Worm (Caenorhabditis elegans) whole organism, early embryonic: Measurements from ENCODE around the gene C35B1.7.

Experiments
- B0310.2 ChIP-seq: sonication (generic microtip); optimal IDR thresholded peaks from 2 replicates; lab custom pipeline; 2016; ENCODE audit warnings: mild to moderate bottlenecking, missing genetic modification characterization, missing compliant biosample characterization
- F13C5.2 ChIP-seq: sonication (generic microtip); optimal IDR thresholded peaks from 2 replicates; lab custom pipeline; 2017; ENCODE audit warnings: mild to moderate bottlenecking, missing genetic modification characterization, inconsistent platforms, missing compliant biosample characterization
- aly-1 ChIP-seq: sonication (generic microtip); optimal IDR thresholded peaks from 2 replicates; lab custom pipeline; 2016; ENCODE audit warnings: missing genetic modification characterization, missing compliant biosample characterization
- ama-1 ChIP-seq: fragments of 150-350 bp; optimal IDR thresholded peaks from 2 replicates; lab custom pipeline; 2014
- ceh-13 ChIP-seq: fragments of 200-800 bp; sonication (Bioruptor generic); optimal IDR thresholded peaks from 2 replicates; lab custom pipeline; 2018; ENCODE audit warnings: mild to moderate bottlenecking, missing genetic modification characterization, missing compliant biosample characterization
- ceh-36 ChIP-seq: sonication (generic microtip); optimal IDR thresholded peaks from 2 replicates; lab custom pipeline; 2016; ENCODE audit warnings: missing genetic modification characterization, inconsistent platforms, missing compliant biosample characterization
- ets-7 ChIP-seq: sonication (generic microtip); optimal IDR thresholded peaks from 2 replicates; lab custom pipeline; 2016; ENCODE audit warnings: missing genotype, missing genetic modification characterization, missing compliant biosample characterization
- flt-1 ChIP-seq: fragments of 200-800 bp; sonication (Bioruptor generic); IDR thresholded peaks from 2 replicates; pipeline ENCODE4 v1.3.6; 2022; ENCODE audit warnings: missing genetic modification characterization, missing compliant biosample characterization
- hmbx-1 ChIP-seq: sonication (generic microtip); optimal IDR thresholded peaks from 2 replicates; lab custom pipeline; 2016; ENCODE audit warnings: mild to moderate bottlenecking, missing genetic modification characterization, missing compliant biosample characterization
- hmg-4 ChIP-seq: fragments of 200-800 bp; sonication (Bioruptor generic); optimal IDR thresholded peaks from 2 replicates; lab custom pipeline; 2018; ENCODE audit warnings: mild to moderate bottlenecking, missing genetic modification characterization, missing compliant biosample characterization
- hnd-1 ChIP-seq: sonication (generic microtip); optimal IDR thresholded peaks from 2 replicates; lab custom pipeline; 2016; ENCODE audit warnings: missing genetic modification characterization, missing compliant biosample characterization
- pes-1 ChIP-seq: fragments of 200-800 bp; sonication (Bioruptor generic); IDR thresholded peaks from 2 replicates; pipeline ENCODE4 v1.3.6; 2022; ENCODE audit warnings: missing genetic modification reagents, missing genetic modification characterization, missing compliant biosample characterization
- scrt-1 ChIP-seq: fragments of 200-800 bp; sonication (Bioruptor generic); IDR thresholded peaks from 2 replicates; pipeline ENCODE4 v1.3.6; 2022; ENCODE audit warnings: missing genetic modification characterization, missing compliant biosample characterization
- sea-1 ChIP-seq: fragments of 200-800 bp; sonication (Bioruptor generic); conservative IDR thresholded peaks from 2 replicates; pipeline ENCODE4 v1.3.6; 2022; ENCODE audit warnings: missing genetic modification characterization, missing compliant biosample characterization
- tbx-11 ChIP-seq: fragments of 200-800 bp; sonication (Bioruptor generic); IDR thresholded peaks from 2 replicates; pipeline ENCODE4 v1.3.6; 2022; ENCODE audit warnings: missing genetic modification characterization, missing compliant biosample characterization
- tbx-37 ChIP-seq: fragments of 200-800 bp; sonication (Bioruptor generic); conservative IDR thresholded peaks from 2 replicates; pipeline ENCODE4 v1.3.6; 2022; ENCODE audit warnings: missing genetic modification reagents, missing genetic modification characterization, missing compliant biosample characterization
- tra-4 ChIP-seq: sonication (generic microtip); optimal IDR thresholded peaks from 2 replicates; lab custom pipeline; 2017; ENCODE audit warnings: missing genetic modification characterization, missing compliant biosample characterization

Gene C35B1.7

ce11 chrIV:4108767-4109166 is at the start of gene C35B1.7:
Gene C35B1.7 (plus strand): TSS chrIV:4109067.
- TF ChIP-seq flt-1 (GFP tag; lab: Robert Waterston, UW) (no peak), ceh-13 (GFP tag; lab: Kevin White, UChicago) (no peak), tbx-11 (GFP tag; lab: Robert Waterston, UW) (no peak)

ce11 chrIV:4063573-4063972 is 45.3 kb upstream of the C35B1.7 start, which contains the start of gene ilys-6:
Gene ilys-6 (minus strand): TSS chrIV:4063673.
- no peak for TF ChIP-seq aly-1 (tag; lab: Kevin White, UChicago)
- TF ChIP-seq ama-1 (lab: Kevin White, UChicago) = no peak
- no peak for TF ChIP-seq tbx-37 (GFP tag; lab: Robert Waterston, UW)
- no peak for TF ChIP-seq hnd-1
- no peak for TF ChIP-seq ceh-36 (tag; lab: Kevin White, UChicago)
- no peak for TF ChIP-seq tra-4
- no peak for TF ChIP-seq scrt-1 (GFP tag; lab: Robert Waterston, UW)
- no peak for TF ChIP-seq ceh-13 (GFP tag; lab: Kevin White, UChicago)
- no peak for TF ChIP-seq hmg-4 (GFP tag; lab: Kevin White, UChicago)
- TF ChIP-seq flt-1 (GFP tag; lab: Robert Waterston, UW) = no peak
- TF ChIP-seq pes-1 = no peak
- TF ChIP-seq sea-1 (GFP tag; lab: Robert Waterston, UW) = no peak
- no peak for TF ChIP-seq tbx-11 (GFP tag; lab: Robert Waterston, UW)
- no peak for TF ChIP-seq hmbx-1 (tag; lab: Kevin White, UChicago)
- TF ChIP-seq B0310.2 (tag; lab: Kevin White, UChicago) = no peak
- no peak for TF ChIP-seq ets-7 (tag; lab: Kevin White, UChicago)
- TF ChIP-seq F13C5.2 = no peak

DNA sequence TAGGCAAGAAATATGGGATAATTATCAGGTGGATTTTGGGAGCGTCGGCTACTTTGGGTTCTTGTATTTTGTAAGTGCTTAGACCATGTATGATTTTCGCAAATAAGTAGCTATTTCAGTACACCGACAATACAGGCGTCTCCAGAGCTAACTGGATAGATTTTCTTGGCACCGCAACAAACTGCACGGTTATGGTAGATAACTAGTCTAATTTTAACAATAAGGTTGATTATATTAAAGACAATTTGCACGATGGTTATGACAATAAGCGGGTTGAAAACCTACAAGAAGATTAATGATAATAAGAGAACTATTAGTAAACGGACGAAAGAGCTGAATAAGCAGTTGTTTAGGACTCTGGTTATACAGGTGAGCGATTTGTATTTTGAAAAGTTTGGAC is 41.5 kb upstream of the C35B1.7 start:
- TF ChIP-seq tra-4 (no peak), flt-1 (GFP tag; lab: Robert Waterston, UW) (no peak), B0310.2 (tag; lab: Kevin White, UChicago) (no peak), F13C5.2 (no peak), ama-1 (lab: Kevin White, UChicago) (no peak), hmg-4 (GFP tag; lab: Kevin White, UChicago) (no peak), tbx-11 (GFP tag; lab: Robert Waterston, UW) (no peak), aly-1 (tag; lab: Kevin White, UChicago) (no peak), sea-1 (GFP tag; lab: Robert Waterston, UW) (no peak), pes-1 (no peak), ceh-36 (tag; lab: Kevin White, UChicago) (no peak), scrt-1 (GFP tag; lab: Robert Waterston, UW) (no peak), ceh-13 (GFP tag; lab: Kevin White, UChicago) (no peak)

DNA sequence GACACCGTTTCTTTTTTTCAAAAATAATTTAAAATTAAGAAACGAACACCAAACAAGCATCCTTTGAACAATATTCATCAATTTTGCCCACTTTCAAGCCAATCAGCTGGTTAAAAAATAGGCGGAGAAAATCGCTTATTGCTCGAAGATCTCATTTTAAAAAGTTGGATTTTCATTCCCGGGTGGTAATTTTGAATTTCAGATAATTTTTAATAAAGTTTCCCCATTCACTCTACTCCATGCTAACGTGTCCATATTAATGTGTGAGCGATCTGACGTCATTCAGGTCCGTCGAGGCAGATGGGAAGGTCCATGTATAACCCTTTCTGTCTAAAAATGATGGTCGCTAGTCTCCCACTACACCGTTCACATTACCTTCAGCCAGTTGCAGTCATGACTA is 40.4 kb upstream of the C35B1.7 start, which contains the start of gene fbxb-55:
TSS of gene fbxb-55 (plus strand) at position 301 of the 400 bp plus-strand sequence.
- TF ChIP-seq tbx-37 (GFP tag; lab: Robert Waterston, UW) (no peak), hnd-1 (no peak), aly-1 (tag; lab: Kevin White, UChicago) (no peak), tbx-11 (GFP tag; lab: Robert Waterston, UW) (no peak), tra-4 (no peak), flt-1 (GFP tag; lab: Robert Waterston, UW) (no peak), hmg-4 (GFP tag; lab: Kevin White, UChicago) (no peak), F13C5.2 (no peak), B0310.2 (tag; lab: Kevin White, UChicago) (no peak), ceh-36 (tag; lab: Kevin White, UChicago) (no peak), ama-1 (lab: Kevin White, UChicago) (no peak), pes-1 (no peak)

DNA sequence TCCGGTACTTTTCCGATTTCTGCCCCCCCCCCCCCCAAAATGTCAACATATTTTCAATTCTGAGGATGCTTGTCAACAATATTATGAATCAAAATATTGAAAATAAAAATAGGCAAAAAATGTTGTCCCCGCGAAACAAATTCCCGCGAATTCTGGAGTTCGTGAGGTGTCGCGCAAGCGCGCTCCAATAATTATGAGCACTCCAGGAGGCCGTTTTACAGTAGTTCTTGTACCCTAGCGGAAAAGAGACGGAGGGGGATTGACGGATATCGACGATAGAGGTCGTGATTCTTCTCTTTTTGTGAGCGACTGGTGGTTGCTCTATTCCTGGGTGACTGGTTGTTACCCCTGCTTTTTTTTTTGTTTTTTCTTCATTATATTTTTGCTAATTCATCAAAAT is 38.1 kb upstream of the C35B1.7 start:
- no peak for TF ChIP-seq hmg-4 (GFP tag; lab: Kevin White, UChicago)
- TF ChIP-seq tbx-11 (GFP tag; lab: Robert Waterston, UW) = no peak
- TF ChIP-seq pes-1 = no peak; the same call in 1 of the 2 replicates
- TF ChIP-seq sea-1 (GFP tag; lab: Robert Waterston, UW) = 0 out of 2 replicates have a peak, but pooled peaks have one; percentile 10
- no peak for TF ChIP-seq hnd-1
- TF ChIP-seq ets-7 (tag; lab: Kevin White, UChicago) = no peak
- peak; percentile 63; the same call in 1 of the 2 replicates for TF ChIP-seq scrt-1 (GFP tag; lab: Robert Waterston, UW)

DNA sequence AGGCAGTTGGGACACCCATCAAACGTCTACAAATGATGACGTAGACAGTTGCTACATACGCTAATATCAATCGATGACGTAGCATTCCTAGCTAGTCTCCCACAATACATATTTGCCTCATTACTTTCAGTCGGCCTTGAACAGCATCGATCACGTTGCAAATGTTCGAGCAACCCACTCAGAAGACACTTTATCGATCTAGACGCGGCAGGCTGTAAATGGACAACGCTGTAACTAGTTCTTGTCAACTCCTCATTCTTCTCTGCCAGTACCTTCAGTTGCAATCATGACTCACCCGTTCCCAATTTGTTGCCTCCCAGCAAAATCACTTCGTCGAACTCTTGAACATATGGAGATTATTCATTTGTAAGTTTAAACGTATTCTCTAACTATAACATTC is 36.8 kb upstream of the C35B1.7 start, which contains the start of gene pqn-75:
TSS of gene pqn-75 (plus strand) at position 301 of the 400 bp plus-strand sequence.
- no peak for TF ChIP-seq tra-4
- no peak for TF ChIP-seq ama-1 (lab: Kevin White, UChicago)
- TF ChIP-seq aly-1 (tag; lab: Kevin White, UChicago) = no peak
- no peak for TF ChIP-seq scrt-1 (GFP tag; lab: Robert Waterston, UW)
- no peak for TF ChIP-seq F13C5.2
- no peak for TF ChIP-seq ets-7 (tag; lab: Kevin White, UChicago)
- TF ChIP-seq hmbx-1 (tag; lab: Kevin White, UChicago) = no peak
- TF ChIP-seq tbx-11 (GFP tag; lab: Robert Waterston, UW) = no peak
- TF ChIP-seq tbx-37 (GFP tag; lab: Robert Waterston, UW) = no peak
- no peak for TF ChIP-seq sea-1 (GFP tag; lab: Robert Waterston, UW)
- no peak for TF ChIP-seq pes-1
- no peak for TF ChIP-seq hnd-1
- TF ChIP-seq hmg-4 (GFP tag; lab: Kevin White, UChicago) = no peak
- no peak for TF ChIP-seq ceh-13 (GFP tag; lab: Kevin White, UChicago)
- no peak for TF ChIP-seq flt-1 (GFP tag; lab: Robert Waterston, UW)
- no peak for TF ChIP-seq B0310.2 (tag; lab: Kevin White, UChicago)
- TF ChIP-seq ceh-36 (tag; lab: Kevin White, UChicago) = no peak

- no peak for TF ChIP-seq F13C5.2
- no peak for TF ChIP-seq sea-1 (GFP tag; lab: Robert Waterston, UW)
- TF ChIP-seq pes-1 = no peak
- no peak for TF ChIP-seq hmg-4 (GFP tag; lab: Kevin White, UChicago)
- TF ChIP-seq ceh-36 (tag; lab: Kevin White, UChicago) = no peak
- TF ChIP-seq tbx-11 (GFP tag; lab: Robert Waterston, UW) = no peak
- TF ChIP-seq hmbx-1 (tag; lab: Kevin White, UChicago) = no peak
These were observed 34.3 kb upstream of the C35B1.7 start, which contains the start of gene W03D2.9 for ce11 chrIV:4074610-4075009. Gene W03D2.9 (minus strand): TSS chrIV:4074710.
